Worm (Caenorhabditis elegans) whole organism, L3 larva: ENCODE results near the gene comt-4.

Experiments used
- ZK546.5 ChIP-seq: sonication (generic microtip); optimal IDR thresholded peaks from 2 replicates; lab custom pipeline; 2017; ENCODE audit warnings: missing biosample characterization, missing genetic modification characterization
- aly-2 ChIP-seq: fragments of 150-350 bp; optimal IDR thresholded peaks from 2 replicates; lab custom pipeline; 2014; ENCODE audit warnings: missing biosample characterization, missing genetic modification characterization
- ama-1 ChIP-seq: fragments of 150-350 bp; optimal IDR thresholded peaks from 2 replicates; lab custom pipeline; 2018
- ceh-16 ChIP-seq: sonication (generic microtip); optimal IDR thresholded peaks from 2 replicates; lab custom pipeline; 2017; ENCODE audit warnings: missing biosample characterization, missing genetic modification characterization
- ceh-28 ChIP-seq: fragments of 150-350 bp; optimal IDR thresholded peaks from 2 replicates; lab custom pipeline; 2014; ENCODE audit warnings: missing biosample characterization, missing genetic modification reagents, missing genetic modification characterization
- ceh-82 ChIP-seq: fragments of 150-350 bp; optimal IDR thresholded peaks from 2 replicates; lab custom pipeline; 2014; ENCODE audit warnings: missing biosample characterization, missing genetic modification characterization
- egl-27 ChIP-seq: sonication (generic microtip); optimal IDR thresholded peaks from 4 replicates; lab custom pipeline; 2017; ENCODE audit warnings: missing biosample characterization, missing genetic modification reagents, missing genetic modification characterization
- egl-5 ChIP-seq: fragments of 150-350 bp; optimal IDR thresholded peaks from 2 replicates; lab custom pipeline; 2017; ENCODE audit warnings: missing biosample characterization, missing genetic modification reagents, missing genetic modification characterization, inconsistent platforms
- elt-2 ChIP-seq: sonication (generic microtip); optimal IDR thresholded peaks from 2 replicates; lab custom pipeline; 2016; ENCODE audit warnings: missing genetic modification reagents, mild to moderate bottlenecking, missing genetic modification characterization, missing compliant biosample characterization
- elt-3 ChIP-seq, 3 experiments: fragments of 150-350 bp in 1 of 3; sonication (generic microtip) in 2 of 3; optimal IDR thresholded peaks; 2 replicates in 2 of 3; 4 replicates in 1 of 3; lab custom pipeline; 2014 to 2017; ENCODE audit warnings: missing biosample characterization in 3 of 3, missing genetic modification characterization in 3 of 3
- eor-1 ChIP-seq, 2 experiments: fragments of 150-350 bp; optimal IDR thresholded peaks; 2 replicates each; lab custom pipeline; 2014 to 2018; ENCODE audit warnings: missing biosample characterization in 2 of 2, missing genetic modification characterization in 2 of 2
- fkh-2 ChIP-seq: fragments of 150-350 bp; optimal IDR thresholded peaks from 2 replicates; lab custom pipeline; 2014; ENCODE audit warnings: missing biosample characterization, missing genetic modification reagents, missing genetic modification characterization
- hmg-11 ChIP-seq: sonication (generic microtip); optimal IDR thresholded peaks from 2 replicates; lab custom pipeline; 2016; ENCODE audit warnings: missing genetic modification characterization, missing compliant biosample characterization
- lin-15B ChIP-seq: fragments of 150-350 bp; optimal IDR thresholded peaks from 2 replicates; lab custom pipeline; 2014; ENCODE audit warnings: missing biosample characterization, missing genetic modification characterization
- lin-39 ChIP-seq: fragments of 150-350 bp; optimal IDR thresholded peaks from 2 replicates; lab custom pipeline; 2018; ENCODE audit warnings: missing biosample characterization, missing genetic modification reagents, missing genetic modification characterization
- mml-1 ChIP-seq: fragments of 150-350 bp; sonication (generic microtip); optimal IDR thresholded peaks from 3 replicates; lab custom pipeline; 2014; ENCODE audit warnings: missing biosample characterization, missing genetic modification characterization
- nfya-1 ChIP-seq: sonication (generic microtip); optimal IDR thresholded peaks from 2 replicates; lab custom pipeline; 2017; ENCODE audit warnings: missing genetic modification characterization, mild to moderate bottlenecking, missing compliant biosample characterization, antibody characterized with exemption, moderate library complexity; ENCODE audit not compliant: insufficient read depth
- nhr-11 ChIP-seq: fragments of 150-350 bp; optimal IDR thresholded peaks from 2 replicates; lab custom pipeline; 2014; ENCODE audit warnings: missing biosample characterization, missing genetic modification characterization
- nhr-12 ChIP-seq: fragments of 150-350 bp; optimal IDR thresholded peaks from 2 replicates; lab custom pipeline; 2014; ENCODE audit warnings: missing biosample characterization, missing genetic modification characterization
- nhr-23 ChIP-seq: fragments of 150-350 bp; optimal IDR thresholded peaks from 2 replicates; lab custom pipeline; 2014; ENCODE audit warnings: missing biosample characterization, missing genetic modification reagents, missing genetic modification characterization
- nhr-237 ChIP-seq: fragments of 150-350 bp; optimal IDR thresholded peaks from 2 replicates; lab custom pipeline; 2014; ENCODE audit warnings: missing biosample characterization, missing genetic modification characterization
- nhr-25 ChIP-seq: sonication (generic microtip); optimal IDR thresholded peaks from 2 replicates; lab custom pipeline; 2017; ENCODE audit warnings: missing biosample characterization, missing genetic modification characterization
- nhr-28 ChIP-seq: fragments of 150-350 bp; optimal IDR thresholded peaks from 2 replicates; lab custom pipeline; 2014; ENCODE audit warnings: missing biosample characterization, missing genetic modification characterization
- nhr-67 ChIP-seq: fragments of 150-350 bp; optimal IDR thresholded peaks from 2 replicates; lab custom pipeline; 2014; ENCODE audit warnings: missing biosample characterization, missing genetic modification characterization
- nhr-77 ChIP-seq: fragments of 150-350 bp; optimal IDR thresholded peaks from 2 replicates; lab custom pipeline; 2014; ENCODE audit warnings: missing biosample characterization, missing genetic modification characterization
- pha-4 ChIP-seq: fragments of 150-350 bp; optimal IDR thresholded peaks from 2 replicates; lab custom pipeline; 2014; ENCODE audit warnings: missing biosample characterization, missing genetic modification reagents, missing genetic modification characterization
- sea-2 ChIP-seq: fragments of 150-350 bp; sonication (generic microtip); optimal IDR thresholded peaks from 4 replicates; lab custom pipeline; 2014; ENCODE audit warnings: missing biosample characterization, missing genetic modification reagents, missing genetic modification characterization
- skn-1 ChIP-seq: fragments of 150-350 bp; optimal IDR thresholded peaks from 2 replicates; lab custom pipeline; 2014; ENCODE audit warnings: missing biosample characterization, missing genetic modification characterization
- snpc-4 ChIP-seq: fragments of 150-350 bp; optimal IDR thresholded peaks from 2 replicates; lab custom pipeline; 2014; ENCODE audit warnings: missing biosample characterization, missing genetic modification characterization
- unc-39 ChIP-seq: sonication (generic microtip); optimal IDR thresholded peaks from 4 replicates; lab custom pipeline; 2017; ENCODE audit warnings: missing biosample characterization, missing genetic modification characterization
- unc-62 ChIP-seq: fragments of 150-350 bp; sonication (generic microtip); optimal IDR thresholded peaks from 4 replicates; lab custom pipeline; 2014; ENCODE audit warnings: missing biosample characterization, missing genetic modification reagents, missing genetic modification characterization
- zag-1 ChIP-seq: fragments of 150-350 bp; optimal IDR thresholded peaks from 2 replicates; lab custom pipeline; 2014; ENCODE audit warnings: missing biosample characterization, missing genetic modification characterization
- ztf-4 ChIP-seq: fragments of 150-350 bp; optimal IDR thresholded peaks from 2 replicates; lab custom pipeline; 2014; ENCODE audit warnings: missing biosample characterization, missing genetic modification characterization

comt-4 gene

DNA sequence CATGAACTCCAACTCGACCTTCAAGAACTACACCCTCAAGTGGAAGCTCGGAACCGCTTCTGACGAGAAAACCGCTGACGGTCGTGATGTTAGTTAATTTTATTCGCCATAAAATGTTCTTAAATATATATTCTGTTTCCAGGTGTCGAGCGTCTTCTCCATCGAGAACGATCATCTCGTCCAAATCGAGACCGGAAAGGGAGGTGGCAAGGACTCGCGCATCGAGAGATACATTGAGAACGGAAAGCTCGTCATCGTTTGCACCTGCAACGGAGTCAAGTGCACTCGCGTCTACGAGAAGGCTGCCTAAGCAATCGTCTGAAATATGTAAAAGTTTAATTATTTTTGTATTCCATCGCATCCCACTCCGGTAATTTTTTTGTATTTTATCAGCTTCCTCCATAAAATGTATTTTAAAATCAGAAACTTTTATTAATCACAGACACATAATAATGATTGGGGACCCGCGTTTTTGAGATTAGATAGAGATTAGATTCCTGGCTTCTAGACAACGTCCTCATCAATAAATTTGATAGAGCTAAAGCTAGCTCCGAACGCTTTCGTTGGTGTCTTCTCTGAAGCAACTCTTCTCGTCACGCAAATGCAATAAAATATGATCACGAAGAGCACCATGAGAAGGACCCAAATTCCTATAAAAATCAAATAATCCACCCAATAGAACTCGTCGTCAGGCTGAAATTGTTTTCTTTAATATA, 18.9 kb upstream of the comt-4 start:
- TF ChIP-seq nhr-11 (tag; lab: Kevin White, UChicago) (no peak), nhr-237 (tag; lab: Kevin White, UChicago) (no peak), nhr-77 (tag; lab: Kevin White, UChicago) (no peak), ama-1 (peak; percentile 21)

ce11 chrV:2067985-2068499, 18.1 kb upstream of the comt-4 start, which contains the start of gene lbp-9:
lbp-9 (plus strand) TSS chrV:2068449.
- TF ChIP-seq nhr-23 (tag; lab: Kevin White, UChicago) (peak; percentile 12), lin-39 (tag; lab: Kevin White, UChicago) (peak; percentile 56), hmg-11 (tag; lab: Kevin White, UChicago) (peak; percentile 25), fkh-2 (tag; lab: Kevin White, UChicago) (no peak), lin-15B (tag; lab: Kevin White, UChicago) (peak; percentile 3), nfya-1 (tag; lab: Kevin White, UChicago) (peak; percentile 55), ceh-28 (tag; lab: Kevin White, UChicago) (peak; percentile 10), nhr-67 (tag; lab: Kevin White, UChicago) (no peak), unc-39 (tag; lab: Kevin White, UChicago) (no peak), egl-5 (tag; lab: Kevin White, UChicago) (peak; percentile 20), nhr-12 (no peak), nhr-25 (peak; percentile 94), snpc-4 (tag; lab: Kevin White, UChicago) (peak; percentile 24), pha-4 (tag; lab: Kevin White, UChicago) (peak; percentile 11), aly-2 (tag; lab: Kevin White, UChicago) (no peak)

- no peak for TF ChIP-seq sea-2 (GFP tag; lab: Kevin White, UChicago)
- TF ChIP-seq nhr-25 = no peak
- no peak for TF ChIP-seq nfya-1 (tag; lab: Kevin White, UChicago)
- TF ChIP-seq aly-2 (tag; lab: Kevin White, UChicago) = no peak
- no peak for TF ChIP-seq nhr-12
- no peak for TF ChIP-seq ceh-82 (tag; lab: Kevin White, UChicago)
- TF ChIP-seq nhr-11 (tag; lab: Kevin White, UChicago) = no peak
- TF ChIP-seq skn-1 (tag; lab: Kevin White, UChicago) = no peak
- no peak for TF ChIP-seq eor-1 (tag; optimal IDR thresholded peaks at IDR 0.05; lab: Kevin White, UChicago)
Observed at ce11 chrV:2067419-2067818, 17.4 kb upstream of the comt-4 start.

- no peak for TF ChIP-seq nhr-23 (tag; lab: Kevin White, UChicago)
- TF ChIP-seq mml-1 (tag; lab: Kevin White, UChicago) = no peak
- peak; percentile 34 for TF ChIP-seq hmg-11 (tag; lab: Kevin White, UChicago)
- no peak for TF ChIP-seq ZK546.5 (tag; lab: Kevin White, UChicago)
- TF ChIP-seq ceh-28 (tag; lab: Kevin White, UChicago) = no peak
- no peak for TF ChIP-seq nhr-67 (tag; lab: Kevin White, UChicago)
- no peak for TF ChIP-seq nhr-28 (tag; lab: Kevin White, UChicago)
- peak; percentile 18 for TF ChIP-seq nfya-1 (tag; lab: Kevin White, UChicago)
- TF ChIP-seq nhr-237 (tag; lab: Kevin White, UChicago) = no peak
- TF ChIP-seq elt-2 = peak; percentile 59
- TF ChIP-seq zag-1 (tag; lab: Kevin White, UChicago) = no peak
- no peak for TF ChIP-seq ceh-82 (tag; lab: Kevin White, UChicago)
- TF ChIP-seq skn-1 (tag; lab: Kevin White, UChicago) = no peak
- TF ChIP-seq pha-4 (tag; lab: Kevin White, UChicago) = no peak
- no peak for TF ChIP-seq unc-62
- no peak for TF ChIP-seq nhr-12
- no peak for TF ChIP-seq egl-27
- TF ChIP-seq ztf-4 (tag; lab: Kevin White, UChicago) = no peak
- no peak for TF ChIP-seq unc-39 (tag; lab: Kevin White, UChicago)
- TF ChIP-seq fkh-2 (tag; lab: Kevin White, UChicago) = no peak
- no peak for TF ChIP-seq lin-39 (tag; lab: Kevin White, UChicago)
- TF ChIP-seq ceh-16 (tag; lab: Kevin White, UChicago) = no peak
- TF ChIP-seq nhr-11 (tag; lab: Kevin White, UChicago) = no peak
- TF ChIP-seq sea-2 (GFP tag; lab: Kevin White, UChicago) = no peak
- TF ChIP-seq elt-3 (tag; optimal IDR thresholded peaks at IDR 0.05; lab: Kevin White, UChicago) = no peak
- TF ChIP-seq nhr-77 (tag; lab: Kevin White, UChicago) = no peak
Observed at ce11 chrV:2066780-2067179, 16.8 kb upstream of the comt-4 start, which contains the start of gene nhr-86. nhr-86 (minus strand) TSS chrV:2066850.
